Worm (Caenorhabditis elegans) whole organism, young adult: ENCODE measurements around the gene F55G7.3.

Experiments
- B0261.1 ChIP-seq: sonication (generic microtip); optimal IDR thresholded peaks from 2 replicates; lab custom pipeline; 2016; ENCODE audit warnings: mild to moderate bottlenecking, missing genetic modification characterization, moderate library complexity, missing compliant biosample characterization
- C06A6.2 ChIP-seq: fragments of 200-800 bp; sonication (Bioruptor generic); conservative IDR thresholded peaks from 2 replicates; pipeline ENCODE4 v1.3.6; 2022; ENCODE audit warnings: missing genetic modification characterization, missing compliant biosample characterization
- F10E7.11 ChIP-seq: sonication (generic microtip); optimal IDR thresholded peaks from 2 replicates; lab custom pipeline; 2017; ENCODE audit warnings: mild to moderate bottlenecking, missing genetic modification characterization, moderate library complexity, missing compliant biosample characterization
- F23B12.7 ChIP-seq: sonication (generic microtip); optimal IDR thresholded peaks from 2 replicates; lab custom pipeline; 2017; ENCODE audit warnings: missing genetic modification characterization, mild to moderate bottlenecking, missing compliant biosample characterization, antibody characterized with exemption, moderate library complexity; ENCODE audit not compliant: insufficient read depth
- F57C9.4 ChIP-seq: sonication (generic microtip); optimal IDR thresholded peaks from 2 replicates; lab custom pipeline; 2017; ENCODE audit warnings: mild to moderate bottlenecking, missing genetic modification characterization, missing compliant biosample characterization
- K11D2.4 ChIP-seq: fragments of 200-800 bp; sonication (Bioruptor generic); IDR thresholded peaks from 2 replicates; pipeline ENCODE4 v1.3.6; 2022; ENCODE audit warnings: missing genetic modification reagents, missing genetic modification characterization, missing compliant biosample characterization
- Y56A3A.18 ChIP-seq: fragments of 200-800 bp; sonication (Bioruptor generic); IDR thresholded peaks from 2 replicates; pipeline ENCODE4 v1.3.6; 2022; ENCODE audit warnings: missing genetic modification reagents, missing genetic modification characterization, missing compliant biosample characterization
- Y79H2A.3 ChIP-seq: fragments of 200-800 bp; sonication (Bioruptor generic); conservative IDR thresholded peaks from 2 replicates; pipeline ENCODE4 v1.3.6; 2022; ENCODE audit warnings: missing genetic modification reagents, missing genetic modification characterization, missing compliant biosample characterization
- ZK185.1 ChIP-seq: sonication (generic microtip); optimal IDR thresholded peaks from 2 replicates; lab custom pipeline; 2016; ENCODE audit warnings: mild to moderate bottlenecking, missing genetic modification characterization, missing compliant biosample characterization; ENCODE audit not compliant: poor library complexity, severe bottlenecking
- akir-1 ChIP-seq: fragments of 200-800 bp; sonication (Bioruptor generic); optimal IDR thresholded peaks from 2 replicates; lab custom pipeline; 2018; ENCODE audit warnings: mild to moderate bottlenecking, missing genetic modification characterization, moderate library complexity, missing compliant biosample characterization
- athp-1 ChIP-seq: sonication (generic microtip); optimal IDR thresholded peaks from 2 replicates; lab custom pipeline; 2017; ENCODE audit warnings: mild to moderate bottlenecking, missing genetic modification characterization, missing compliant biosample characterization
- ceh-27 ChIP-seq: fragments of 200-800 bp; sonication (Bioruptor generic); optimal IDR thresholded peaks from 2 replicates; lab custom pipeline; 2018; ENCODE audit warnings: mild to moderate bottlenecking, missing genetic modification characterization, moderate library complexity, missing compliant biosample characterization
- ceh-91 ChIP-seq: fragments of 200-800 bp; sonication (Bioruptor generic); IDR thresholded peaks from 2 replicates; pipeline ENCODE4 v1.3.6; 2022; ENCODE audit warnings: missing genetic modification reagents, missing genetic modification characterization, missing compliant biosample characterization
- chd-7 ChIP-seq: sonication (generic microtip); optimal IDR thresholded peaks from 2 replicates; lab custom pipeline; 2016; ENCODE audit warnings: mild to moderate bottlenecking, missing genetic modification characterization, moderate library complexity, missing compliant biosample characterization
- dox-1 ChIP-seq: fragments of 200-800 bp; sonication (Bioruptor generic); IDR thresholded peaks from 2 replicates; pipeline ENCODE4 v1.3.6; 2022; ENCODE audit warnings: missing genetic modification reagents, missing genetic modification characterization, missing compliant biosample characterization
- dpff-1 ChIP-seq: sonication (generic microtip); optimal IDR thresholded peaks from 2 replicates; lab custom pipeline; 2017; ENCODE audit warnings: mild to moderate bottlenecking, missing genetic modification characterization, missing compliant biosample characterization
- egl-44 ChIP-seq: fragments of 200-800 bp; sonication (Bioruptor generic); IDR thresholded peaks from 2 replicates; pipeline ENCODE4 v1.3.6; 2022; ENCODE audit warnings: missing genetic modification reagents, missing genetic modification characterization, missing compliant biosample characterization
- gei-17 ChIP-seq: fragments of 200-800 bp; sonication (Bioruptor generic); optimal IDR thresholded peaks from 2 replicates; lab custom pipeline; 2018; ENCODE audit warnings: mild to moderate bottlenecking, missing genetic modification characterization, missing compliant biosample characterization
- him-1 ChIP-seq: sonication (generic microtip); optimal IDR thresholded peaks from 2 replicates; lab custom pipeline; 2016; ENCODE audit warnings: missing genotype, missing genetic modification reagents, missing genetic modification characterization, missing compliant biosample characterization
- hlh-12 ChIP-seq: sonication (generic microtip); optimal IDR thresholded peaks from 2 replicates; lab custom pipeline; 2016; ENCODE audit warnings: missing genetic modification characterization, missing compliant biosample characterization
- hmg-20 ChIP-seq: fragments of 200-800 bp; sonication (Bioruptor generic); IDR thresholded peaks from 2 replicates; pipeline ENCODE4 v1.3.6; 2022; ENCODE audit warnings: missing genetic modification reagents, missing genetic modification characterization, missing compliant biosample characterization
- lin-40 ChIP-seq: sonication (generic microtip); optimal IDR thresholded peaks from 2 replicates; lab custom pipeline; 2016; ENCODE audit warnings: missing genetic modification characterization, mild to moderate bottlenecking, missing compliant biosample characterization, missing genotype, missing genetic modification reagents
- madf-10 ChIP-seq: sonication (generic microtip); optimal IDR thresholded peaks from 2 replicates; lab custom pipeline; 2016; ENCODE audit warnings: mild to moderate bottlenecking, missing genetic modification characterization, missing compliant biosample characterization
- madf-3 ChIP-seq: fragments of 200-800 bp; sonication (Bioruptor generic); IDR thresholded peaks from 2 replicates; pipeline ENCODE4 v1.3.6; 2022; ENCODE audit warnings: missing genetic modification reagents, missing genetic modification characterization, missing compliant biosample characterization
- mel-28 ChIP-seq: sonication (generic microtip); optimal IDR thresholded peaks from 2 replicates; lab custom pipeline; 2016; ENCODE audit warnings: borderline replicate concordance, mild to moderate bottlenecking, missing genetic modification characterization, missing compliant biosample characterization
- mxl-1 ChIP-seq: sonication (generic microtip); optimal IDR thresholded peaks from 2 replicates; lab custom pipeline; 2016; ENCODE audit warnings: missing genetic modification characterization, missing compliant biosample characterization
- nfyb-1 ChIP-seq: fragments of 200-800 bp; sonication (Bioruptor generic); IDR thresholded peaks from 2 replicates; pipeline ENCODE4 v1.3.6; 2022; ENCODE audit warnings: missing genetic modification reagents, missing genetic modification characterization, missing compliant biosample characterization
- nhr-120 ChIP-seq: fragments of 200-800 bp; sonication (Bioruptor generic); IDR thresholded peaks from 2 replicates; pipeline ENCODE4 v1.3.6; 2022; ENCODE audit warnings: missing genetic modification characterization, missing compliant biosample characterization
- nhr-179 ChIP-seq: sonication (generic microtip); optimal IDR thresholded peaks from 2 replicates; lab custom pipeline; 2016; ENCODE audit warnings: mild to moderate bottlenecking, missing genetic modification characterization, missing compliant biosample characterization
- nhr-27 ChIP-seq: fragments of 200-800 bp; sonication (Bioruptor generic); optimal IDR thresholded peaks from 2 replicates; lab custom pipeline; 2018; ENCODE audit warnings: mild to moderate bottlenecking, missing genetic modification characterization, moderate library complexity, missing compliant biosample characterization
- nhr-80 ChIP-seq: sonication (generic microtip); optimal IDR thresholded peaks from 2 replicates; lab custom pipeline; 2016; ENCODE audit warnings: missing genetic modification characterization, missing compliant biosample characterization
- nhr-90 ChIP-seq: sonication (generic microtip); optimal IDR thresholded peaks from 2 replicates; lab custom pipeline; 2016; ENCODE audit warnings: missing genotype, mild to moderate bottlenecking, missing genetic modification characterization, missing compliant biosample characterization
- pbrm-1 ChIP-seq: fragments of 200-800 bp; sonication (Bioruptor generic); IDR thresholded peaks from 2 replicates; pipeline ENCODE4 v1.3.6; 2022; ENCODE audit warnings: missing genetic modification reagents, missing genetic modification characterization, missing compliant biosample characterization
- rcor-1 ChIP-seq: fragments of 200-800 bp; sonication (Bioruptor generic); IDR thresholded peaks from 2 replicates; pipeline ENCODE4 v1.3.6; 2022; ENCODE audit warnings: missing genetic modification reagents, missing genetic modification characterization, missing compliant biosample characterization
- sdz-38 ChIP-seq: sonication (generic microtip); optimal IDR thresholded peaks from 2 replicates; lab custom pipeline; 2016; ENCODE audit warnings: missing genotype, missing genetic modification characterization, missing compliant biosample characterization
- snpc-1.1 ChIP-seq: sonication (generic microtip); optimal IDR thresholded peaks from 2 replicates; lab custom pipeline; 2017; ENCODE audit warnings: missing genetic modification characterization, mild to moderate bottlenecking, missing compliant biosample characterization, antibody characterized with exemption, moderate library complexity, missing genotype, missing genetic modification reagents; ENCODE audit not compliant: insufficient read depth
- snpc-1.3 ChIP-seq: sonication (generic microtip); optimal IDR thresholded peaks from 2 replicates; lab custom pipeline; 2017; ENCODE audit warnings: missing genetic modification characterization, mild to moderate bottlenecking, missing compliant biosample characterization, antibody characterized with exemption, moderate library complexity, missing genotype, missing genetic modification reagents; ENCODE audit not compliant: insufficient read depth
- snpc-4 ChIP-seq, 5 experiments: fragments of 150-350 bp in 1 of 5; sonication (generic microtip) in 4 of 5; optimal IDR thresholded peaks; 2 replicates each; lab custom pipeline; 2014 to 2018; ENCODE audit warnings: missing genetic modification characterization in 5 of 5, missing biosample characterization in 3 of 5, antibody characterized with exemption in 2 of 5, mild to moderate bottlenecking in 2 of 5, missing compliant biosample characterization in 2 of 5, missing genotype in 2 of 5, moderate library complexity in 2 of 5, missing genetic modification reagents in 1 of 5
- ztf-22 ChIP-seq: fragments of 200-800 bp; sonication (Bioruptor generic); optimal IDR thresholded peaks from 2 replicates; lab custom pipeline; 2018; ENCODE audit warnings: mild to moderate bottlenecking, missing genetic modification characterization, moderate library complexity, missing compliant biosample characterization
- ztf-26 ChIP-seq: sonication (generic microtip); optimal IDR thresholded peaks from 2 replicates; lab custom pipeline; 2017; ENCODE audit warnings: missing genetic modification characterization, missing compliant biosample characterization
- ztf-28 ChIP-seq: fragments of 200-800 bp; sonication (Bioruptor generic); IDR thresholded peaks from 2 replicates; pipeline ENCODE4 v1.3.6; 2022; ENCODE audit warnings: missing genetic modification reagents, missing genetic modification characterization, missing compliant biosample characterization

The F55G7.3 gene

DNA sequence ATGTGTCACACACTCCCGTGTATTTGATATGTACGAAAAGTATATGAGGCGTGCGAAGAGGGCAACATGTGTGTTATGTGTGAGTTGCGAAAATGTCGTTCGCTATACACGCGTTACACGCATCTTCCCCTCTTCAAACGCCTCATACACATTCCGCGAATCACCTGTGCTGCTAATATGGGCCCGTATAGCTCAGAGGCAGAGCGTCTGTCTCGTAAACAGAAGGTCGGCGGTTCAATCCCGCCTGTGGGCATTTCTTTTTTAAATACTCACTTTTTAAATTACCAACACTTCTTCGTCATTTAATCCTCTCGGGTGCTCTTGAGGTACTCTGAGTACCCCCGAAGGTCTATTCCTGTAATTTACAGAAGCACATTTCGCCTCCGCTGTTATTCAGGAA is 8.3 kb downstream of the F55G7.3 start (continued):
- no peak for TF ChIP-seq lin-40 (tag; lab: Kevin White, UChicago)
- TF ChIP-seq nhr-90 (tag; lab: Kevin White, UChicago): peak; percentile 79
- peak; percentile 71; the same call in 1 of the 2 replicates for TF ChIP-seq ztf-28 (GFP tag; lab: Robert Waterston, UW)
- TF ChIP-seq nhr-27 (tag; lab: Kevin White, UChicago): no peak
- TF ChIP-seq, all 124 proteins: peak for 51

DNA sequence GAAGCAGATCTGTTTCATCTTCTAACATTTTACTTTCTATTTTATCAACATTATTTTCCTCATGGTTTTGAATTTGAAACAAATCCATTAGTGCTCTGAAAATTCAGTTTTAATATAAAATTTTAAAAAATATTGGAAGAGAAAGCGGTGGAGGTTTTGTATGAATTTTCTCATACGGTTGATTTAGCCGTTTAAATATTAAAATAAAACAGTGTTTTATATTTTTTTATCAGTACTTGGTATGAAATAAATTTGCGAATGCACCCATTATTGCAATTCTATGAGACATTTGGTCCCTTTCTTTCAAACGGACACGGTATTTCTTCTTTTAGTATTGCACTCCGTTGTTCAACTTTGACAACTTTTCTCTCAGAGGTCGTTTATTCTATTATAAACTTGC is 10.3 kb downstream of the F55G7.3 start, which contains the start of gene dot-1.4:
Gene dot-1.4 (minus strand): TSS at position 101 of the 400 bp plus-strand sequence.
- no peak for TF ChIP-seq F10E7.11
- no peak for TF ChIP-seq nhr-27 (tag; lab: Kevin White, UChicago)

DNA sequence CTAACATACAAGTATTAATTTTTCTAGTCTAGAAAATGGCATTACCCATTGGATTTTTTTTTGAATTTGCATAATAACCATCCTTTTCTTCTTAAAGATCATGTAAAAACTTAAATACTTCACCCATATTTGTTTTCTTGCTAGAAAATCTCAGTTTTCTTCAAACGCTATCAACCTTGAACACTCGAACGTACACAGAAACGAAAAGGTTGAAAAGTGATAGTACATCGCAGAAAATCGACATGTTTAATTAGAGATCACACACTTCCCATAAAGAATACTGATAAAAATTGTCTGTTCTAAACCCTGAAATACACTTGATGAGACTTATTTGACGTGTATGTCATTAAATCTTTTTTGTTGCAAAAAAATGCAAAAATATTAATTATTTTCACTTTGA is 14.3 kb downstream of the F55G7.3 start, which contains the start of gene F55G7.4:
Gene F55G7.4 (plus strand): TSS at position 301 of the 400 bp plus-strand sequence.
- TF ChIP-seq pbrm-1 (GFP tag; lab: Robert Waterston, UW): no peak
- TF ChIP-seq akir-1 (GFP tag; lab: Kevin White, UChicago): no peak
- no peak for TF ChIP-seq sdz-38
- no peak for TF ChIP-seq Y79H2A.3 (GFP tag; lab: Robert Waterston, UW)
- TF ChIP-seq madf-3 (GFP tag; lab: Robert Waterston, UW): no peak
- no peak for TF ChIP-seq hlh-12 (tag; lab: Kevin White, UChicago)
- no peak for TF ChIP-seq madf-10 (tag; lab: Kevin White, UChicago)
- TF ChIP-seq ztf-22 (GFP tag; lab: Kevin White, UChicago): no peak
- TF ChIP-seq nhr-27 (tag; lab: Kevin White, UChicago): no peak
- no peak for TF ChIP-seq rcor-1
- no peak for TF ChIP-seq snpc-1.3 (tag; lab: Kevin White, UChicago)
- TF ChIP-seq chd-7: no peak
- TF ChIP-seq snpc-1.1 (tag; lab: Kevin White, UChicago): no peak
- TF ChIP-seq K11D2.4 (GFP tag; lab: Robert Waterston, UW): no peak

DNA sequence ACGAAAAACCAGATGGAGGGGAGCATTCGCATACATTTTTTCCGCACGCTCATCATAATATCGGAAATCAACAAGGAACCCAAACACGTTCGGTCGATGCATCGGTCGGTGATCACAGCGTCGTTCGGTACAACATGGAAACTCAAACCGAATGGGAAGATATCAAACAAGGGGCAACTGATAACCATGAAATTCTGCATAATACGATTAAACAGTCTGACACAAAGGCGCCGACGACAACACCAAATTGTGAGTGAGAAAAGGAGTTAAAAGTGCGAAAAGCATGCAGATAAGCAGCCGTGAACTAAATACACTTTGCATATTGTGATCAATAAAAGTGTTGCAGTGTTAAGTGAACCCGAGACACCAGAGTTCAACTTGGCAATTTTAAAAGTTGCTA is 16.6 kb downstream of the F55G7.3 start:
- peak; percentile 79 for TF ChIP-seq nhr-80 (tag; lab: Kevin White, UChicago)
- TF ChIP-seq ceh-91 (GFP tag; lab: Robert Waterston, UW): no peak
- TF ChIP-seq nhr-179: no peak
- TF ChIP-seq nfyb-1: peak; percentile 25; the same call in 1 of the 2 replicates
- TF ChIP-seq him-1 (tag; lab: Kevin White, UChicago): no peak
- no peak for TF ChIP-seq dpff-1 (tag; lab: Kevin White, UChicago)
- no peak for TF ChIP-seq egl-44 (GFP tag; lab: Robert Waterston, UW)
- no peak for TF ChIP-seq F57C9.4 (tag; lab: Kevin White, UChicago)

ce11 chrX:11924158-11924557 is 17.7 kb downstream of the F55G7.3 start, which contains the start of gene F55G7.1:
Gene F55G7.1, plus strand, starts transcription at chrX:11924433.
- TF ChIP-seq hmg-20 (peak; percentile 18; the same call in 1 of the 2 replicates), nhr-80 (tag; lab: Kevin White, UChicago) (peak; percentile 46), dox-1 (GFP tag; lab: Robert Waterston, UW) (peak; percentile 71; the same call in 1 of the 2 replicates), gei-17 (GFP tag; lab: Kevin White, UChicago) (peak; percentile 92), snpc-4 (GFP tag; optimal IDR thresholded peaks at IDR 0.05; lab: Kevin White, UChicago) (no peak), snpc-4 (tag; optimal IDR thresholded peaks at IDR 0.05; lab: Kevin White, UChicago) (peak in 2 of 4 experiments; percentile 19 to 82), athp-1 (tag; lab: Kevin White, UChicago) (no peak), mel-28 (no peak), ZK185.1 (tag; lab: Kevin White, UChicago) (peak; percentile 34), B0261.1 (tag; lab: Kevin White, UChicago) (peak; percentile 28), nhr-120 (GFP tag; lab: Robert Waterston, UW) (no peak), ztf-26 (tag; lab: Kevin White, UChicago) (peak; percentile 71), mxl-1 (no peak), ceh-27 (peak; percentile 60), Y56A3A.18 (GFP tag; lab: Robert Waterston, UW) (peak; percentile 63; the same call in 1 of the 2 replicates), F23B12.7 (tag; lab: Kevin White, UChicago) (peak; percentile 21), C06A6.2 (GFP tag; lab: Robert Waterston, UW) (0 out of 2 replicates have a peak, but pooled peaks have one; percentile 36), lin-40 (tag; lab: Kevin White, UChicago) (peak; percentile 83)
